Fruit fly (Drosophila melanogaster) whole organism, embryonic: ENCODE results near the gene spg.

Experiments used
- Abd-B ChIP-seq: fragments of 200-800 bp; sonication (Bioruptor generic); optimal IDR thresholded peaks from 2 replicates; lab custom pipeline; 2018; ENCODE audit warnings: missing biosample characterization, mild to moderate bottlenecking, missing genetic modification characterization, moderate library complexity
- Antp ChIP-seq: fragments of 200-800 bp; sonication (Bioruptor generic); optimal IDR thresholded peaks from 3 replicates; lab custom pipeline; 2016; ENCODE audit warnings: missing biosample characterization, missing genetic modification characterization
- Asciz ChIP-seq: fragments of 200-800 bp; sonication (Bioruptor generic); optimal IDR thresholded peaks from 2 replicates; lab custom pipeline; 2017; ENCODE audit warnings: missing biosample characterization, mild to moderate bottlenecking, missing genetic modification characterization, missing genetic modification reagents
- B-H1 ChIP-seq: fragments of 200-800 bp; sonication (Bioruptor generic); IDR thresholded peaks from 3 replicates; pipeline ENCODE4 v1.3.6; 2022; ENCODE audit warnings: missing biosample characterization, missing genetic modification characterization
- Bdp1 ChIP-seq: fragments of 200-800 bp; sonication (Bioruptor generic); optimal IDR thresholded peaks from 3 replicates; lab custom pipeline; 2016; ENCODE audit warnings: missing biosample characterization, missing genetic modification characterization
- CG12155 ChIP-seq: fragments of 200-800 bp; sonication (Bioruptor generic); optimal IDR thresholded peaks from 3 replicates; lab custom pipeline; 2016; ENCODE audit warnings: missing biosample characterization, missing genetic modification characterization
- CG12219 ChIP-seq: fragments of 200-800 bp; sonication (Bioruptor generic); optimal IDR thresholded peaks from 3 replicates; lab custom pipeline; 2018; ENCODE audit warnings: missing biosample characterization, mild to moderate bottlenecking, missing genetic modification characterization
- CG12659 ChIP-seq: fragments of 200-800 bp; sonication (Bioruptor generic); optimal IDR thresholded peaks from 3 replicates; lab custom pipeline; 2017; ENCODE audit warnings: mild to moderate bottlenecking, missing biosample characterization, missing genetic modification reagents, missing genetic modification characterization
- CG13424 ChIP-seq: fragments of 200-800 bp; sonication (Bioruptor generic); optimal IDR thresholded peaks from 2 replicates; lab custom pipeline; 2019; ENCODE audit warnings: missing biosample characterization, mild to moderate bottlenecking, missing genetic modification characterization, moderate library complexity
- CG1602 ChIP-seq: fragments of 200-800 bp; sonication (Bioruptor generic); optimal IDR thresholded peaks from 3 replicates; lab custom pipeline; 2016; ENCODE audit warnings: missing biosample characterization, missing genetic modification characterization
- CG2199 ChIP-seq: fragments of 200-800 bp; sonication (Bioruptor generic); IDR thresholded peaks from 3 replicates; pipeline ENCODE4 v1.3.6; 2022; ENCODE audit warnings: missing biosample characterization, missing genetic modification characterization
- CG31365 ChIP-seq: fragments of 200-800 bp; sonication (Bioruptor generic); optimal IDR thresholded peaks from 2 replicates; lab custom pipeline; 2018; ENCODE audit warnings: missing biosample characterization, mild to moderate bottlenecking, missing genetic modification characterization
- CG3163 ChIP-seq: fragments of 200-800 bp; sonication (Bioruptor generic); optimal IDR thresholded peaks from 3 replicates; lab custom pipeline; 2016; ENCODE audit warnings: missing biosample characterization, missing genetic modification characterization
- CG34224 ChIP-seq: fragments of 200-800 bp; sonication (Bioruptor generic); IDR thresholded peaks from 3 replicates; pipeline ENCODE4 v1.3.6; 2022; ENCODE audit warnings: missing biosample characterization, missing genetic modification characterization; ENCODE audit not compliant: partially characterized antibody
- CG4360 ChIP-seq: fragments of 200-800 bp; sonication (Bioruptor generic); IDR thresholded peaks from 2 replicates; pipeline ENCODE4 v1.3.6; 2022; ENCODE audit warnings: missing biosample characterization, missing genetic modification characterization
- CG6683 ChIP-seq: fragments of 200-800 bp; sonication (Bioruptor generic); optimal IDR thresholded peaks from 2 replicates; lab custom pipeline; 2017; ENCODE audit warnings: missing biosample characterization, mild to moderate bottlenecking, missing genetic modification characterization, missing genetic modification reagents
- CG6791 ChIP-seq: fragments of 200-800 bp; sonication (Bioruptor generic); IDR thresholded peaks from 3 replicates; pipeline ENCODE4 v1.3.6; 2022; ENCODE audit warnings: missing biosample characterization, missing genetic modification characterization; ENCODE audit not compliant: partially characterized antibody
- CTCF ChIP-seq: fragments of 200-800 bp; sonication (Bioruptor generic); optimal IDR thresholded peaks from 2 replicates; lab custom pipeline; 2017; ENCODE audit warnings: missing biosample characterization, mild to moderate bottlenecking, missing genetic modification characterization, moderate library complexity
- CkIIα-i1 ChIP-seq: fragments of 200-800 bp; sonication (Bioruptor generic); IDR thresholded peaks from 2 replicates; pipeline ENCODE4 v1.3.6; 2022; ENCODE audit warnings: missing biosample characterization, missing genetic modification characterization
- Dbx ChIP-seq: fragments of 200-800 bp; sonication (Bioruptor generic); IDR thresholded peaks from 3 replicates; pipeline ENCODE4 v1.3.6; 2022; ENCODE audit warnings: missing biosample characterization, missing genetic modification characterization
- Dll ChIP-seq: fragments of 200-800 bp; sonication (Bioruptor generic); IDR thresholded peaks from 4 replicates; pipeline ENCODE4 v1.3.6; 2022; ENCODE audit warnings: missing biosample characterization, missing genetic modification characterization; ENCODE audit not compliant: partially characterized antibody
- Doc3 ChIP-seq: fragments of 200-800 bp; sonication (Bioruptor generic); IDR thresholded peaks from 3 replicates; pipeline ENCODE4 v1.3.6; 2022; ENCODE audit warnings: missing biosample characterization, missing genetic modification characterization; ENCODE audit not compliant: partially characterized antibody
- Eip74EF ChIP-seq, 2 experiments: fragments of 200-800 bp in 1 of 2; fragments of >200 bp in 1 of 2; sonication (Bioruptor generic) in 1 of 2; optimal IDR thresholded peaks; 2 replicates each; lab custom pipeline; 2017 to 2019; ENCODE audit warnings: missing biosample characterization in 2 of 2, missing genetic modification characterization in 2 of 2, mild to moderate bottlenecking in 1 of 2, moderate library complexity in 1 of 2
- Elba2 ChIP-seq: fragments of 200-800 bp; sonication (Bioruptor generic); optimal IDR thresholded peaks from 3 replicates; lab custom pipeline; 2016; ENCODE audit warnings: missing biosample characterization, missing genetic modification characterization
- Ets97D ChIP-seq: fragments of 200-800 bp; sonication (Bioruptor generic); optimal IDR thresholded peaks from 3 replicates; lab custom pipeline; 2016; ENCODE audit warnings: missing biosample characterization, missing genetic modification characterization
- Fer2 ChIP-seq: fragments of 200-800 bp; sonication (Bioruptor generic); optimal IDR thresholded peaks from 2 replicates; lab custom pipeline; 2018; ENCODE audit warnings: missing biosample characterization, mild to moderate bottlenecking, missing genetic modification characterization, moderate library complexity
- Gsc ChIP-seq: fragments of 200-800 bp; sonication (Bioruptor generic); IDR thresholded peaks from 2 replicates; pipeline ENCODE4 v1.3.6; 2022; ENCODE audit warnings: missing biosample characterization, missing genetic modification characterization
- HLH3B ChIP-seq: fragments of 200-800 bp; sonication (Bioruptor generic); IDR thresholded peaks from 2 replicates; pipeline ENCODE4 v1.3.6; 2022; ENCODE audit warnings: missing biosample characterization, missing genetic modification characterization
- HmgZ ChIP-seq: fragments of 200-800 bp; sonication (Bioruptor generic); optimal IDR thresholded peaks from 2 replicates; lab custom pipeline; 2018; ENCODE audit warnings: missing biosample characterization, mild to moderate bottlenecking, missing genetic modification characterization
- Mes4 ChIP-seq: fragments of 200-800 bp; sonication (Bioruptor generic); optimal IDR thresholded peaks from 2 replicates; lab custom pipeline; 2016; ENCODE audit warnings: missing biosample characterization, missing genetic modification characterization
- Oaz ChIP-seq: fragments of 200-800 bp; sonication (Bioruptor generic); IDR thresholded peaks from 2 replicates; pipeline ENCODE4 v1.3.6; 2022; ENCODE audit warnings: missing biosample characterization, missing genetic modification characterization
- Sin3A ChIP-seq: fragments of >200 bp; optimal IDR thresholded peaks from 2 replicates; lab custom pipeline; 2018
- Sox102F ChIP-seq: fragments of 200-800 bp; sonication (Bioruptor generic); optimal IDR thresholded peaks from 2 replicates; lab custom pipeline; 2018; ENCODE audit warnings: missing biosample characterization, mild to moderate bottlenecking, missing genetic modification characterization, moderate library complexity
- az2 ChIP-seq: fragments of 200-800 bp; sonication (Bioruptor generic); optimal IDR thresholded peaks from 3 replicates; lab custom pipeline; 2016; ENCODE audit warnings: missing biosample characterization, missing genetic modification characterization
- chinmo ChIP-seq: fragments of 200-800 bp; sonication (Bioruptor generic); IDR thresholded peaks from 4 replicates; pipeline ENCODE4 v1.3.6; 2022; ENCODE audit warnings: missing biosample characterization, missing genetic modification characterization; ENCODE audit not compliant: partially characterized antibody
- crc ChIP-seq: fragments of 200-800 bp; sonication (Bioruptor generic); optimal IDR thresholded peaks from 2 replicates; lab custom pipeline; 2016; ENCODE audit warnings: missing biosample characterization, missing genetic modification characterization
- da ChIP-seq: fragments of 200-800 bp; sonication (Bioruptor generic); optimal IDR thresholded peaks from 2 replicates; lab custom pipeline; 2016; ENCODE audit warnings: missing biosample characterization, missing genetic modification characterization
- dati ChIP-seq: fragments of 200-800 bp; sonication (Bioruptor generic); IDR thresholded peaks from 2 replicates; pipeline ENCODE4 v1.3.6; 2022; ENCODE audit warnings: missing biosample characterization, missing genetic modification characterization
- en ChIP-seq: fragments of 200-800 bp; sonication (Bioruptor generic); optimal IDR thresholded peaks from 2 replicates; lab custom pipeline; 2016; ENCODE audit warnings: missing biosample characterization, missing genetic modification characterization
- ewg ChIP-seq: fragments of 200-800 bp; sonication (Bioruptor generic); optimal IDR thresholded peaks from 3 replicates; lab custom pipeline; 2017; ENCODE audit warnings: mild to moderate bottlenecking, missing biosample characterization, missing genetic modification reagents, missing genetic modification characterization
- ind ChIP-seq: fragments of 200-800 bp; sonication (Bioruptor generic); optimal IDR thresholded peaks from 3 replicates; lab custom pipeline; 2016; ENCODE audit warnings: missing biosample characterization, missing genetic modification characterization
- lola ChIP-seq, 3 experiments: fragments of >200 bp in 2 of 3; fragments of 200-800 bp in 1 of 3; sonication (Bioruptor generic) in 1 of 3; optimal IDR thresholded peaks; 2 replicates each; lab custom pipeline; 2017 to 2019; ENCODE audit warnings: missing biosample characterization in 3 of 3, missing genetic modification characterization in 3 of 3, mild to moderate bottlenecking in 1 of 3, moderate library complexity in 1 of 3
- nau ChIP-seq: fragments of 200-800 bp; sonication (Bioruptor generic); optimal IDR thresholded peaks from 3 replicates; lab custom pipeline; 2017; ENCODE audit warnings: missing biosample characterization, mild to moderate bottlenecking, missing genetic modification characterization, missing genetic modification reagents
- p53 ChIP-seq: fragments of 200-800 bp; sonication (Bioruptor generic); optimal IDR thresholded peaks from 2 replicates; lab custom pipeline; 2016; ENCODE audit warnings: missing biosample characterization, missing genetic modification characterization
- pan ChIP-seq, 4 experiments: fragments of >200 bp in 3 of 4; fragments of 200-800 bp in 1 of 4; sonication (Bioruptor generic) in 1 of 4; optimal IDR thresholded peaks in 3 of 4; IDR thresholded peaks in 1 of 4; 2 replicates each; pipeline versions ENCODE4 v1.3.6 to Lab custom; 2017 to 2022; ENCODE audit warnings: missing biosample characterization in 2 of 4, missing genetic modification characterization in 2 of 4, mixed read lengths in 1 of 4
- salm ChIP-seq: fragments of 200-800 bp; sonication (Bioruptor generic); optimal IDR thresholded peaks from 2 replicates; lab custom pipeline; 2018; ENCODE audit warnings: missing biosample characterization, mild to moderate bottlenecking, missing genetic modification characterization
- ssp ChIP-seq: fragments of 200-800 bp; sonication (Bioruptor generic); IDR thresholded peaks from 2 replicates; pipeline ENCODE4 v1.3.6; 2022; ENCODE audit warnings: missing biosample characterization, missing genetic modification characterization
- stwl ChIP-seq: fragments of 200-800 bp; sonication (Bioruptor generic); optimal IDR thresholded peaks from 3 replicates; lab custom pipeline; 2018; ENCODE audit warnings: missing biosample characterization, mild to moderate bottlenecking, missing genetic modification characterization, moderate library complexity

spg gene

dm6 chr3R:28831626-28832267 is 13.3 kb upstream of the spg start, which contains the start of gene WASp (continued):
- TF ChIP-seq dati (GFP tag; lab: Robert Waterston, UW), result 0 out of 2 replicates have a peak, but pooled peaks have one; percentile 29
- peak; percentile 99 for TF ChIP-seq Ets97D (GFP tag; lab: Kevin White, UChicago)
- TF ChIP-seq CG34224 (GFP tag; lab: Robert Waterston, UW), result peak; percentile 32; the same call in 1 of the 3 replicates
- peak; percentile 94 for TF ChIP-seq stwl (tag; lab: Kevin White, UChicago)
- TF ChIP-seq Bdp1 (GFP tag; lab: Kevin White, UChicago), result peak; percentile 44
- no peak for TF ChIP-seq pan (optimal IDR thresholded peaks at IDR 0.05; lab: Kevin White, UChicago)
- peak in 1 of 2 experiments; percentile 65 for TF ChIP-seq pan (GFP tag; optimal IDR thresholded peaks at IDR 0.05 in 1 of 2, IDR thresholded peaks at IDR 0.05 in 1 of 2)
- peak; percentile 44; the same call in 1 of the 3 replicates for TF ChIP-seq B-H1 (GFP tag; lab: Robert Waterston, UW)
- 0 out of 3 replicates have a peak, but pooled peaks have one; percentile 53 for TF ChIP-seq CG2199 (GFP tag; lab: Robert Waterston, UW)
- TF ChIP-seq CG3163, result peak; percentile 70
- TF ChIP-seq Oaz (GFP tag; lab: Robert Waterston, UW), result peak; percentile 39; the same call in 1 of the 2 replicates
- peak; percentile 86 for TF ChIP-seq HmgZ (tag; lab: Kevin White, UChicago)
- TF ChIP-seq CG1602 (GFP tag; lab: Kevin White, UChicago), result peak; percentile 38
- peak; percentile 53 for TF ChIP-seq Sin3A (lab: Kevin White, UChicago)
- TF ChIP-seq Asciz, result peak; percentile 76
- TF ChIP-seq ssp, result peak; percentile 93
- peak; percentile 57 for TF ChIP-seq CG12219 (GFP tag; lab: Kevin White, UChicago)
- peak; percentile 78 for TF ChIP-seq Mes4 (GFP tag; lab: Kevin White, UChicago)
- peak; percentile 32 for TF ChIP-seq salm
- TF ChIP-seq Abd-B, result peak; percentile 18
- TF ChIP-seq Dll (GFP tag; lab: Robert Waterston, UW), result peak; percentile 52; the same call in 1 of the 4 replicates
- peak; percentile 32 for TF ChIP-seq az2 (GFP tag; lab: Kevin White, UChicago)
- TF ChIP-seq HLH3B (GFP tag; lab: Robert Waterston, UW), result peak; percentile 57
- peak; percentile 75 for TF ChIP-seq da (GFP tag; lab: Kevin White, UChicago)
- TF ChIP-seq Eip74EF (GFP tag; optimal IDR thresholded peaks at IDR 0.05; lab: Kevin White, UChicago), result peak in 1 of 2 experiments; percentile 86
- no peak for TF ChIP-seq Gsc
- peak; percentile 57 for TF ChIP-seq p53 (GFP tag; lab: Kevin White, UChicago)
- TF ChIP-seq CG31365 (tag; lab: Kevin White, UChicago), result peak; percentile 64
- peak; percentile 61 for TF ChIP-seq en (GFP tag; lab: Kevin White, UChicago)
- TF ChIP-seq CG6791 (GFP tag; lab: Robert Waterston, UW), result peak; percentile 55; the same call in 2 of the 3 replicates
- TF ChIP-seq CG12659, result peak; percentile 94
- peak; percentile 18 for TF ChIP-seq Fer2
- peak; percentile 42 for TF ChIP-seq CG6683 (GFP tag; lab: Kevin White, UChicago)
- peak; percentile 12 for TF ChIP-seq CTCF (GFP tag; lab: Kevin White, UChicago)
- TF ChIP-seq Doc3 (GFP tag; lab: Robert Waterston, UW), result no peak
- TF ChIP-seq Elba2 (GFP tag; lab: Kevin White, UChicago), result peak; percentile 51
- TF ChIP-seq lola (GFP tag; optimal IDR thresholded peaks at IDR 0.05; lab: Kevin White, UChicago), result peak in 1 of 3 experiments; percentile 37
- TF ChIP-seq chinmo (GFP tag; lab: Robert Waterston, UW), result 0 out of 4 replicates have a peak, but pooled peaks have one; percentile 22
- peak; percentile 66 for TF ChIP-seq CG12155
- no peak for TF ChIP-seq CG4360
- peak; percentile 66 for TF ChIP-seq Antp (GFP tag; lab: Kevin White, UChicago)
- TF ChIP-seq CG13424, result peak; percentile 53
- peak; percentile 17 for TF ChIP-seq crc (GFP tag; lab: Kevin White, UChicago)
- peak; percentile 51 for TF ChIP-seq Sox102F (GFP tag; lab: Kevin White, UChicago)
- peak; percentile 65 for TF ChIP-seq ewg (GFP tag; lab: Kevin White, UChicago)
- TF ChIP-seq Dbx (GFP tag; lab: Robert Waterston, UW), result peak; percentile 52; the same call in 1 of the 3 replicates
- no peak for TF ChIP-seq nau (GFP tag; lab: Kevin White, UChicago)
- TF ChIP-seq ind (GFP tag; lab: Kevin White, UChicago), result no peak
- no peak for TF ChIP-seq CkIIα-i1
